Worm (Caenorhabditis elegans) whole organism, midembryonic: ENCODE data around the gene mrps-17.

ENCODE experiments used
- T22C8.4 ChIP-seq: fragments of 200-800 bp; sonication (Bioruptor generic); IDR thresholded peaks from 2 replicates; pipeline ENCODE4 v1.3.6; 2022; ENCODE audit warnings: missing genetic modification characterization, missing compliant biosample characterization
- cog-1 ChIP-seq: sonication (generic microtip); optimal IDR thresholded peaks from 2 replicates; lab custom pipeline; 2016; ENCODE audit warnings: missing genetic modification characterization, missing compliant biosample characterization
- flt-1 ChIP-seq: fragments of 200-800 bp; sonication (Bioruptor generic); IDR thresholded peaks from 2 replicates; pipeline ENCODE4 v1.3.6; 2022; ENCODE audit warnings: missing genetic modification characterization, missing compliant biosample characterization
- klf-2 ChIP-seq: fragments of 200-800 bp; sonication (Bioruptor generic); conservative IDR thresholded peaks from 2 replicates; pipeline ENCODE4 v1.3.6; 2022; ENCODE audit warnings: missing genetic modification reagents, missing genetic modification characterization, missing compliant biosample characterization
- med-1 ChIP-seq: sonication (generic microtip); optimal IDR thresholded peaks from 2 replicates; lab custom pipeline; 2017; ENCODE audit warnings: missing genetic modification characterization, mild to moderate bottlenecking, missing compliant biosample characterization, antibody characterized with exemption, missing genetic modification reagents; ENCODE audit not compliant: insufficient read depth
- ref-1 ChIP-seq: fragments of 200-800 bp; sonication (Bioruptor generic); conservative IDR thresholded peaks from 2 replicates; pipeline ENCODE4 v1.3.6; 2022; ENCODE audit warnings: missing genetic modification reagents, missing genetic modification characterization, missing compliant biosample characterization
- tab-1 ChIP-seq: fragments of 200-800 bp; sonication (Bioruptor generic); IDR thresholded peaks from 2 replicates; pipeline ENCODE4 v1.3.6; 2022; ENCODE audit warnings: missing genetic modification characterization, missing compliant biosample characterization
- ztf-23 ChIP-seq: fragments of 200-800 bp; sonication (Bioruptor generic); IDR thresholded peaks from 2 replicates; pipeline ENCODE4 v1.3.6; 2022; ENCODE audit warnings: missing genetic modification reagents, missing genetic modification characterization, missing compliant biosample characterization
- ztf-29 ChIP-seq: fragments of 200-800 bp; sonication (Bioruptor generic); IDR thresholded peaks from 2 replicates; pipeline ENCODE4 v1.3.6; 2022; ENCODE audit warnings: missing genetic modification reagents, missing genetic modification characterization, missing compliant biosample characterization

The mrps-17 gene

DNA sequence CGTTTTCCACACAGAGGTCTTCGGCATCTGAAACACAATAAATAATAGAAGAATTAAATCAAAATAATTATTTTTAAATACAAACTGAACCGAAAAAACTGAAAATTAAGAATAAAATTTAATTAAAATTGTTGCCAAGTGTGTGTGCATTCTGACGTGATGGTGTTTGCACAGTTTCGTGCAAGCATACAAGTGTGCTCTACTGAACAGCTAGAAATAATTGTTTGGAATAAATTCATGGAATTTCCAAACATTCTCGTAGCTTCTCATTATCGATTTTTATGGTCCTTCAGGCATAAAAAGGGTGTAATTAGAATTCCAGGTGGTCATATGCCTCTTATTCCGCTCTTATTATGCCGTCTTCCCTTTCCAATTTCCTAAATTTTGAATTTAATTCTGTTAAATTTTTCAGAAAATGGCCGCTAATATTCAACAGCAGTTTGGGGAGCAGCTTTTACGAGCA is at the start of gene mrps-17, which contains the start of gene txdc-9:
Gene mrps-17, minus strand, starts transcription at position 33 of the 463 bp plus-strand sequence.
Gene txdc-9, plus strand, starts transcription at position 413 of the 463 bp plus-strand sequence.
- TF ChIP-seq ztf-29 (GFP tag; lab: Robert Waterston, UW) (no peak), flt-1 (peak; percentile 68; the same call in 1 of the 2 replicates)

DNA sequence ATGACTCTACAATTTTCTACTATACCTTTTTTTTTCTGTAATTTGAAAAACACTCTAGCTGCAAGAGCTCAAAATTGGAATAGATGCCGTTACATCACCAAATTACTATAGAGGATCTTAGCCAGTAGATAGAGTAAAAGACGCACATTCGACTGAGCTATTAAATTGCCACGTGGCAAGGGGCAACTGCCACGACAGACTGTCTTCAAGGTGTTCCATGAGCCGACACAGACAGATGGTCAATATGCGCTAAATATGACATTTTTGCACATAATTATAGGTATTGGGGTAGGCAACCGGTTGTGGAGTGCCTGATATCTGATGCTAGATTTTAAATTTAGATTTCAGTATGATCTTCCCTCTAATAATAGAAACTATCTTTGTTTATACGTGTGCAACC is 47.8 kb upstream of the mrps-17 start:
- TF ChIP-seq ztf-29 (GFP tag; lab: Robert Waterston, UW) (no peak), ztf-23 (GFP tag; lab: Robert Waterston, UW) (no peak), ref-1 (GFP tag; lab: Robert Waterston, UW) (no peak), cog-1 (no peak), T22C8.4 (no peak), flt-1 (no peak), klf-2 (GFP tag; lab: Robert Waterston, UW) (no peak), tab-1 (GFP tag; lab: Robert Waterston, UW) (no peak), med-1 (no peak)

DNA sequence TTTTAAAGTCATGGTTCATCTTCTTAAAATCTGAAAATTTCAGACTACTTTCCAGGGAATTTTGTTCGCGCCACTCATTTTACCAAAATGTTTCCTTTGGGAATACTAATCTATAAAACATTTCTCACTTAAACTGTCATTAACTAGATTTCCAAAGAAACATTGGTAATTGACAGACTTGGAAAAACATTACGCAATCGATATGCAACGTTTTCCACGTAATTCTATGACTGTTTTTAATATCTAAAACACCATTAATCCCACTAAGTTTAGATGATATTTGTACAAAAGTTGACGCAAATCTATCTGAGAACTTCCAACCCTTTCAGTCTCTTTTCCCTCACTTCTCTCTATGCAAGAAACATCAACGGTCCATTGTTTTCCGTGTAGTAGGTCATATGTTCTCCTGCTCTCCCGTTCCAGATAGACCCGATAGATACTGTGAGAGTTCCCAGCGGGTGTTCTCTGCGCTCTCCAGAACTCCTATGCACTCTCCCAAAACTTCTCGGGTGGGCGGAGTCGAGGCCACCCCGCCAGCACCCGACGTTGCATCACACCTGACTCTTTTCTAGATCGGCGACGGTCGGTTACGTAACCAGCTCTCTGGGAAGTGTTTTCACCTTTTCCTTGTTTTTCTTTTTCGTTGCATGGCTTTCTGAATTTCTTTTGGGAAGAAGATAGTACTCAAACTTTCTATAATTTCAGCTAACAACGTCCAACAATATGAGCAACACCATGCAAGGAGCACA is 46.8 kb upstream of the mrps-17 start, which contains the start of gene zip-8:
Gene zip-8, plus strand, starts transcription at position 700 of the 749 bp plus-strand sequence.
- no peak for TF ChIP-seq tab-1 (GFP tag; lab: Robert Waterston, UW)
- no peak for TF ChIP-seq flt-1
- TF ChIP-seq ref-1 (GFP tag; lab: Robert Waterston, UW), result no peak
- TF ChIP-seq klf-2 (GFP tag; lab: Robert Waterston, UW), result no peak
- no peak for TF ChIP-seq med-1
- no peak for TF ChIP-seq T22C8.4
- TF ChIP-seq ztf-23 (GFP tag; lab: Robert Waterston, UW), result no peak
- no peak for TF ChIP-seq ztf-29 (GFP tag; lab: Robert Waterston, UW)
- no peak for TF ChIP-seq cog-1

DNA sequence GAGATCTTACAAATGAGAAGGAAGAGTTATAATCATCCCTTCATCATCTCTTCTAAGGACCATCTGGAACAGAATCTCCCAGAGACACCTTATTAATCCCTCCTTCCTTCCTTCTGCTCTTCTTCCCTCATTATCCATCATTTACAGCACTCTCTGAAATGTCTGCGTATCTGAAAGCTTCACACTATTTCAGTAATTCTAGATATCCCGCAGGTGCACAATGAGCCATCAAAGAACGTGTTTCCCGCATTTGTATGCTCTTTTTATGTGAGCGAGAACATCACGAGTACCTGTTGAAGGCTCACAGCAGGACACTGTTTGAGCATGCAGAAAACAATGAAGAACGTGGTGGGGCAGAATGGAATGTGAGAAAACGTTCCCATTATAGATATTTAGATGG is 44.8 kb upstream of the mrps-17 start:
- TF ChIP-seq cog-1 (no peak), med-1 (no peak)

DNA sequence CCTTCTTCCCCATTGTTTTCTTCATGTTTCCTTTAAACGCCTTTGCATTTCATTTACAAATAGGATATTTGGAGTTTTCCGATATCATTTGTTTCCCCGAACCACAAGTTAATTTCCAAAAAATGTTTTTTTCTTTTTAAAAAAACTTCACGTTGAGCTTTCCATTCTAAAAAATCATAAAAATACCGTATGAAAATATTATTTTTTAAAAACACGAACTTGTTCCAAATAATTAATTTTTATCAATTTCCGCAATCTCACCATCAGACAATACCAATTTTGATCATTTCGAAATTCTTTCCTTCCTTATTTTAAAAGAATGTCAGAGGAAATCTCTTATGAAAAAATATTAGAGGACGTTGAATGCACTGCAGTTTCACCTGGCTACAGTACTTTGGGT is 39.9 kb upstream of the mrps-17 start, which contains the start of gene wht-6:
Gene wht-6, plus strand, starts transcription at position 301 of the 400 bp plus-strand sequence.
- no peak for TF ChIP-seq cog-1
- no peak for TF ChIP-seq T22C8.4
- TF ChIP-seq ref-1 (GFP tag; lab: Robert Waterston, UW), result no peak
- TF ChIP-seq ztf-29 (GFP tag; lab: Robert Waterston, UW), result no peak
- TF ChIP-seq flt-1, result no peak
- TF ChIP-seq med-1, result no peak
- TF ChIP-seq klf-2 (GFP tag; lab: Robert Waterston, UW), result no peak
- TF ChIP-seq ztf-23 (GFP tag; lab: Robert Waterston, UW), result no peak
- TF ChIP-seq tab-1 (GFP tag; lab: Robert Waterston, UW), result no peak

DNA sequence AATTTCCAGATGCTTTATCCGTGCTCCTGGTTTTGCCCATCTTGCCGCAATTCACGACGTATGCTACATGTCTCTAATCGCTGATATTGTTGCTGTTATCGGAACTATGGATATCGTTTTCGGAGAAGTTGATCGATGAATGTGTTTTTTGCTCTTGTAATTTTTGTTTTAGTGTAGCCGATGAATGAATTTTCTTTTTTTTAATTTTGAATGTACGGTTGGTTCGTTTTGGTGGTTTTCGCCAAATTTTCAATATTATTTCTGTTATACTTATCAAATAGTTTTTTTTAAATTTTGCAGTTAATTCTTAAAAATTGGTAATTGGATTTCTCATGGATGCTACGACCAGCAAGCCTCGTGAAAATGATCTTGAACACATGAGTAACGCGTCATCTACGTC is 35.4 kb upstream of the mrps-17 start, which contains the start of gene T26A5.2:
Gene T26A5.2, plus strand, starts transcription at position 301 of the 400 bp plus-strand sequence.
- TF ChIP-seq flt-1 (no peak), ref-1 (GFP tag; lab: Robert Waterston, UW) (no peak), med-1 (no peak), ztf-23 (GFP tag; lab: Robert Waterston, UW) (no peak), ztf-29 (GFP tag; lab: Robert Waterston, UW) (no peak), cog-1 (no peak), tab-1 (GFP tag; lab: Robert Waterston, UW) (no peak)

DNA sequence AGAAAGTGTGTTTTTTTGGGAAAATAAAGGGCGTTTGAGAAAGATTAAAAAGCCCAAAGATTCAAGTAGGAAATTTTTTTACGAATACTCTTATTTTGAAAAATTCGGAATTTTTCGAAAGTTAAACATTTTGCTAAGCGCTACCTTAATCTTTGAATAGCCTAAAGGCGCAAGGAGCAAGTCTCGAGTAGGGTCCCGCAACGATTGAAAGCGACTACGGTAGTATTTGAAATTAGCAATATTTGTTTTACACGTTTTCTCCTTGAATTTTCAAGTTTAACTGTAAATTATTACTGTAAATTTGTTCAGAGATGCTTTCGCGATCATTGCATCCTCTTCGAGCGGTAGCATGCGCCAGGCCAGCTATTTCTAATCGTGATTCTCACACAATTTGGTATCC is 33.3 kb upstream of the mrps-17 start, which contains the start of gene nduf-2.2:
Gene nduf-2.2, plus strand, starts transcription at position 310 of the 400 bp plus-strand sequence.
- TF ChIP-seq ztf-23 (GFP tag; lab: Robert Waterston, UW) (no peak), ref-1 (GFP tag; lab: Robert Waterston, UW) (no peak), ztf-29 (GFP tag; lab: Robert Waterston, UW) (no peak), cog-1 (no peak), med-1 (no peak)

DNA sequence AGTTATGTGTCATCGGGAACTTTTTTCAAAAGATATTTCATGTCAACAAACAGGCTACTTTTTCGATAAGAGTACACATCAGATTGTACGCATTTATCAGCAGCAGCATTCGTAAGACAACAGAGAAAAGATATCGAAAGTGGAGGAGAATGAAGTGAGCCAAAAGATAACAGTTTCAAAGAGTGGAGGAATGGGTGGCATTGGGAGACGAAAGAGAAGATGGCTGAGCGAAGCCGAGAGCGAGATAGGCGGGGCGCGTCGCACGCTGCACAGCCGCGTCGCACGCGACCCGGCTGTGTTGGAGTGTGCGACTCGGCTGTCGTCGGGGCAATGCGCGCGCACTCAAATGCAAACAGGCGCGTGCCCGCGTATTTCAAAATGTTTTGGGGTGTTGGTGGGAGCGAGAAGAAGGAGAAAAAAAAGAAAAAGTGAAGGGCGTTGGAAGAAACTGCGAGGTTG is 32.5 kb upstream of the mrps-17 start:
- no peak for TF ChIP-seq tab-1 (GFP tag; lab: Robert Waterston, UW)
- peak; percentile 52; the same call in 1 of the 2 replicates for TF ChIP-seq ztf-29 (GFP tag; lab: Robert Waterston, UW)
- TF ChIP-seq ztf-23 (GFP tag; lab: Robert Waterston, UW), result 0 out of 2 replicates have a peak, but pooled peaks have one; percentile 6

DNA sequence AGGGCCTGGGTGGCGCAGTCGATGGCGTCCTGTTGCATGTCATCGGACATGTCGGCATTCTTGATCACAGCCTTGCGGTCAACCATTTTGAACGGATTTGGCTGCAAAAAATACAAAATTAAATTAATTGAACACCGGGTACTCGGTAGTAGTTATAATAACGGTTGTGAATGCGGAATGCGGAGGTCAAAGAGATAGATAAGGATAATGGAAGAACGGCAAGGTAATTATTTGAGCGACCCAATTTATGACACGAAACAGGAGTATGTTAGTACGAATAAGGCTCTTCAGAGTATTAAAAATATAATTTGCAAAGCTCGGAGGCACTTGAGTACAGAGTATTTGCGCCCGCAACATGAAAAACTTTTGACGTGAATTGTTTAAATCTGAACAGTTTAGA is 32.1 kb upstream of the mrps-17 start, which contains the start of gene dlc-1:
Gene dlc-1, minus strand, starts transcription at position 101 of the 400 bp plus-strand sequence.
- TF ChIP-seq med-1 (no peak), flt-1 (no peak), klf-2 (GFP tag; lab: Robert Waterston, UW) (no peak), ztf-29 (GFP tag; lab: Robert Waterston, UW) (no peak), tab-1 (GFP tag; lab: Robert Waterston, UW) (no peak), ref-1 (GFP tag; lab: Robert Waterston, UW) (no peak)

DNA sequence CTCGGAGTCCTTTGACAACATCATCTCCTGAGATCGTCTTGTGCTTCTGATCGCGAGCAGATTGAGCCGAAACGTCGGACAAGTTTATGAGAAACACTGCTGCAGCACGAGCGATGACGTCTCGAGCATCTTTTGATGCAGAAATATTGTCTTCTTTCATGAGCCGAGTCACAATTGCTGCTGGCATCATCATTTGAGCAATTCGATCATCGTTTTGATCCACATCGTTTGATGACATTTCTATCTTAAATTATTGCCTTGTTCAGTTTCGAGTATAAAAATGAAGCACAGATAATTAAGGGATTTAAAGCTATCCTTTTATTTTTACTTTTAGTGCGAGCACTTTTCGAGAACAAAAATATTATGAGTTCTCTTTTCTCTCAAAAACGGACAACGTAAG is 31.0 kb upstream of the mrps-17 start, which contains the start of gene T26A5.8:
Gene T26A5.8, minus strand, starts transcription at position 247 of the 400 bp plus-strand sequence.
- no peak for TF ChIP-seq med-1
- TF ChIP-seq klf-2 (GFP tag; lab: Robert Waterston, UW), result no peak
- TF ChIP-seq ztf-23 (GFP tag; lab: Robert Waterston, UW), result no peak
- no peak for TF ChIP-seq tab-1 (GFP tag; lab: Robert Waterston, UW)
- no peak for TF ChIP-seq T22C8.4
- no peak for TF ChIP-seq flt-1
- no peak for TF ChIP-seq cog-1
- no peak for TF ChIP-seq ref-1 (GFP tag; lab: Robert Waterston, UW)
- no peak for TF ChIP-seq ztf-29 (GFP tag; lab: Robert Waterston, UW)
